Fruit fly (Drosophila melanogaster): ENCODE data around the gene CG33272.

CG33272 gene

dm6 chr3L:11483135-11483534 is 27.3 kb downstream of the CG33272 start (continued):
- TF ChIP-seq H2.0 (GFP tag; IDR thresholded peaks at IDR 0.05) = no peak; the same call in 1 of the 2 replicates
- no peak for TF ChIP-seq fd102C (GFP tag; optimal IDR thresholded peaks at IDR 0.05)
- no peak for TF ChIP-seq pita (GFP tag; optimal IDR thresholded peaks at IDR 0.05)
- peak; percentile 1 for TF ChIP-seq CG12659 (GFP tag; optimal IDR thresholded peaks at IDR 0.05)
- TF ChIP-seq CHES-1-like (GFP tag; optimal IDR thresholded peaks at IDR 0.05) = peak; percentile 28
- no peak for TF ChIP-seq sc (optimal IDR thresholded peaks at IDR 0.05)
- no peak for TF ChIP-seq sc (GFP tag; optimal IDR thresholded peaks at IDR 0.05)
- TF ChIP-seq Ptx1 (GFP tag; IDR thresholded peaks at IDR 0.05) = 0 out of 2 replicates have a peak, but pooled peaks have one; percentile 20
- TF ChIP-seq CG32772 (GFP tag; IDR thresholded peaks at IDR 0.05) = peak; percentile 37
- no peak for TF ChIP-seq CG8089 (GFP tag; optimal IDR thresholded peaks at IDR 0.05)
- no peak for TF ChIP-seq slbo (GFP tag; IDR thresholded peaks at IDR 0.05)
- no peak for TF ChIP-seq CG17612 (GFP tag; IDR thresholded peaks at IDR 0.05)
- peak; percentile 9 for TF ChIP-seq ewg (GFP tag; optimal IDR thresholded peaks at IDR 0.05)
- TF ChIP-seq Deaf1 (tag; optimal IDR thresholded peaks at IDR 0.05) = no peak
- TF ChIP-seq Blimp-1 (GFP tag; optimal IDR thresholded peaks at IDR 0.05) = peak; percentile 52
- TF ChIP-seq unpg (GFP tag; optimal IDR thresholded peaks at IDR 0.05) = peak; percentile 44
- peak; percentile 27 for TF ChIP-seq CoRest (tag; optimal IDR thresholded peaks at IDR 0.05)
- peak; percentile 48 for TF ChIP-seq Sox100B (GFP tag; optimal IDR thresholded peaks at IDR 0.05)
- peak; percentile 45; the same call in 1 of the 2 replicates for TF ChIP-seq sisA (GFP tag; IDR thresholded peaks at IDR 0.05)
- no peak for TF ChIP-seq abd-A (tag; optimal IDR thresholded peaks at IDR 0.05)
- no peak for TF ChIP-seq nerfin-2 (GFP tag; IDR thresholded peaks at IDR 0.05; ENCODE audit: partially characterized antibody)
- TF ChIP-seq nmo (GFP tag; optimal IDR thresholded peaks at IDR 0.05) = peak; percentile 65
- no peak for TF ChIP-seq pan (optimal IDR thresholded peaks at IDR 0.05)
- peak in 1 of 2 experiments; percentile 23 for TF ChIP-seq pan (GFP tag; optimal IDR thresholded peaks at IDR 0.05 in 1 of 2, IDR thresholded peaks at IDR 0.05 in 1 of 2)
- TF ChIP-seq Dek (tag; optimal IDR thresholded peaks at IDR 0.05) = no peak
- peak; percentile 28 for TF ChIP-seq Fer1 (GFP tag; optimal IDR thresholded peaks at IDR 0.05)
- no peak for TF ChIP-seq CG13287 (GFP tag; IDR thresholded peaks at IDR 0.05; ENCODE audit: partially characterized antibody)
- no peak for TF ChIP-seq CG16779 (GFP tag; IDR thresholded peaks at IDR 0.05)
- no peak for TF ChIP-seq gfzf (GFP tag; optimal IDR thresholded peaks at IDR 0.05)
- no peak for TF ChIP-seq CG32767 (GFP tag; IDR thresholded peaks at IDR 0.05)
- TF ChIP-seq eyg (GFP tag; optimal IDR thresholded peaks at IDR 0.05) = peak; percentile 21
- no peak for TF ChIP-seq vfl (GFP tag; optimal IDR thresholded peaks at IDR 0.05)
- peak; percentile 33 for TF ChIP-seq D19B (GFP tag; optimal IDR thresholded peaks at IDR 0.05)
- peak; percentile 2 for TF ChIP-seq Fer3 (tag; optimal IDR thresholded peaks at IDR 0.05)
- TF ChIP-seq Dip3 (GFP tag; optimal IDR thresholded peaks at IDR 0.05) = no peak
- TF ChIP-seq HLH54F (GFP tag; optimal IDR thresholded peaks at IDR 0.05) = peak; percentile 34
- TF ChIP-seq CG1603 (tag; optimal IDR thresholded peaks at IDR 0.05) = peak; percentile 53
- TF ChIP-seq Oli (tag; optimal IDR thresholded peaks at IDR 0.05) = peak; percentile 37
- TF ChIP-seq E2f2 (GFP tag; IDR thresholded peaks at IDR 0.05) = no peak
- TF ChIP-seq E2f1 (GFP tag; IDR thresholded peaks at IDR 0.05) = peak; percentile 43; the same call in 1 of the 2 replicates
- TF ChIP-seq ranshi (GFP tag; IDR thresholded peaks at IDR 0.05) = peak; percentile 4; the same call in 1 of the 2 replicates
- TF ChIP-seq mirr (GFP tag; optimal IDR thresholded peaks at IDR 0.05) = no peak
- peak; percentile 33 for TF ChIP-seq org-1 (GFP tag; optimal IDR thresholded peaks at IDR 0.05)
- TF ChIP-seq CG18599 (GFP tag; optimal IDR thresholded peaks at IDR 0.05) = peak; percentile 56
- peak; percentile 5 for TF ChIP-seq gro (GFP tag; optimal IDR thresholded peaks at IDR 0.05)
- no peak for TF ChIP-seq CG1832 (GFP tag; optimal IDR thresholded peaks at IDR 0.05)
- no peak for TF ChIP-seq kni (GFP tag; optimal IDR thresholded peaks at IDR 0.05)
- TF ChIP-seq CG6683 (GFP tag; optimal IDR thresholded peaks at IDR 0.05) = no peak
- TF ChIP-seq z (GFP tag; IDR thresholded peaks at IDR 0.05) = no peak
- TF ChIP-seq CG15601 (tag; optimal IDR thresholded peaks at IDR 0.05) = no peak
- peak; percentile 4 for TF ChIP-seq CG4424 (GFP tag; optimal IDR thresholded peaks at IDR 0.05)
